Worm (Caenorhabditis elegans) whole organism, early embryonic: Measurements from ENCODE around the gene rpt-3.

Source experiments
- aly-1 ChIP-seq: sonication (generic microtip); optimal IDR thresholded peaks from 2 replicates; lab custom pipeline; 2016; ENCODE audit warnings: missing genetic modification characterization, missing compliant biosample characterization
- ama-1 ChIP-seq: fragments of 150-350 bp; optimal IDR thresholded peaks from 2 replicates; lab custom pipeline; 2014
- ceh-13 ChIP-seq: fragments of 200-800 bp; sonication (Bioruptor generic); optimal IDR thresholded peaks from 2 replicates; lab custom pipeline; 2018; ENCODE audit warnings: mild to moderate bottlenecking, missing genetic modification characterization, missing compliant biosample characterization
- ets-7 ChIP-seq: sonication (generic microtip); optimal IDR thresholded peaks from 2 replicates; lab custom pipeline; 2016; ENCODE audit warnings: missing genotype, missing genetic modification characterization, missing compliant biosample characterization
- hmg-4 ChIP-seq: fragments of 200-800 bp; sonication (Bioruptor generic); optimal IDR thresholded peaks from 2 replicates; lab custom pipeline; 2018; ENCODE audit warnings: mild to moderate bottlenecking, missing genetic modification characterization, missing compliant biosample characterization
- tbx-37 ChIP-seq: fragments of 200-800 bp; sonication (Bioruptor generic); conservative IDR thresholded peaks from 2 replicates; pipeline ENCODE4 v1.3.6; 2022; ENCODE audit warnings: missing genetic modification reagents, missing genetic modification characterization, missing compliant biosample characterization
- tra-4 ChIP-seq: sonication (generic microtip); optimal IDR thresholded peaks from 2 replicates; lab custom pipeline; 2017; ENCODE audit warnings: missing genetic modification characterization, missing compliant biosample characterization

ce11 chrIII:6507832-6508231, 18.2 kb downstream of the rpt-3 start, which contains the start of gene F23F12.12:
- TF ChIP-seq ceh-13: no peak
- TF ChIP-seq ama-1 (lab: Kevin White, UChicago): no peak
- TF ChIP-seq aly-1 (tag; lab: Kevin White, UChicago): no peak
- no peak for TF ChIP-seq hmg-4 (GFP tag; lab: Kevin White, UChicago)
- no peak for TF ChIP-seq tra-4
- no peak for TF ChIP-seq ets-7 (tag; lab: Kevin White, UChicago)
- no peak for TF ChIP-seq tbx-37 (GFP tag; lab: Robert Waterston, UW)
